Fruit fly (Drosophila melanogaster) whole organism, embryonic: ENCODE data around the gene Swip-1.
A peak's percentile ranks its signal among the peaks of the same experiment; 100 is the strongest.

Experiments
- ATbp ChIP-seq: fragments of 200-800 bp; sonication (Bioruptor generic); optimal IDR thresholded peaks from 2 replicates; lab custom pipeline; 2017; ENCODE audit warnings: missing biosample characterization, mild to moderate bottlenecking, missing genetic modification characterization, missing genetic modification reagents
- B-H1 ChIP-seq: fragments of 200-800 bp; sonication (Bioruptor generic); IDR thresholded peaks from 3 replicates; pipeline ENCODE4 v1.3.6; 2022; ENCODE audit warnings: missing biosample characterization, missing genetic modification characterization
- B-H2 ChIP-seq: fragments of 200-800 bp; sonication (Bioruptor generic); optimal IDR thresholded peaks from 2 replicates; lab custom pipeline; 2018; ENCODE audit warnings: missing biosample characterization, mild to moderate bottlenecking, missing genetic modification characterization
- C15 ChIP-seq: fragments of 200-800 bp; sonication (Bioruptor generic); IDR thresholded peaks from 3 replicates; pipeline ENCODE4 v1.3.6; 2022; ENCODE audit warnings: missing biosample characterization, missing genetic modification characterization
- CG12219 ChIP-seq: fragments of 200-800 bp; sonication (Bioruptor generic); optimal IDR thresholded peaks from 3 replicates; lab custom pipeline; 2018; ENCODE audit warnings: missing biosample characterization, mild to moderate bottlenecking, missing genetic modification characterization
- CG12299 ChIP-seq: fragments of 200-800 bp; sonication (Bioruptor generic); optimal IDR thresholded peaks from 2 replicates; lab custom pipeline; 2018; ENCODE audit warnings: missing biosample characterization, mild to moderate bottlenecking, missing genetic modification characterization
- CG14860 ChIP-seq: fragments of 200-800 bp; sonication (Bioruptor generic); IDR thresholded peaks from 3 replicates; pipeline ENCODE4 v1.3.6; 2022; ENCODE audit warnings: missing biosample characterization, missing genetic modification characterization; ENCODE audit not compliant: partially characterized antibody
- CG15601 ChIP-seq: fragments of 200-800 bp; sonication (Bioruptor generic); optimal IDR thresholded peaks from 3 replicates; lab custom pipeline; 2019; ENCODE audit warnings: missing biosample characterization, mild to moderate bottlenecking, missing genetic modification characterization, moderate library complexity
- CG17385 ChIP-seq: fragments of 200-800 bp; sonication (Bioruptor generic); optimal IDR thresholded peaks from 3 replicates; lab custom pipeline; 2018; ENCODE audit warnings: missing biosample characterization, mild to moderate bottlenecking, missing genetic modification characterization
- CG17568 ChIP-seq: fragments of 200-800 bp; sonication (Bioruptor generic); optimal IDR thresholded peaks from 2 replicates; lab custom pipeline; 2018; ENCODE audit warnings: missing biosample characterization, mild to moderate bottlenecking, missing genetic modification characterization, moderate library complexity
- CG1792 ChIP-seq: fragments of 200-800 bp; sonication (Bioruptor generic); optimal IDR thresholded peaks from 2 replicates; lab custom pipeline; 2016; ENCODE audit warnings: missing biosample characterization, missing genetic modification characterization
- CG18476 ChIP-seq: fragments of 200-800 bp; sonication (Bioruptor generic); optimal IDR thresholded peaks from 2 replicates; lab custom pipeline; 2016; ENCODE audit warnings: missing biosample characterization, mild to moderate bottlenecking, missing genetic modification characterization
- CG2129 ChIP-seq: fragments of 200-800 bp; sonication (Bioruptor generic); IDR thresholded peaks from 2 replicates; pipeline ENCODE4 v1.3.6; 2022; ENCODE audit warnings: missing biosample characterization, missing genetic modification characterization; ENCODE audit not compliant: partially characterized antibody
- CG2875 ChIP-seq: fragments of 200-800 bp; sonication (Bioruptor generic); optimal IDR thresholded peaks from 2 replicates; lab custom pipeline; 2017; ENCODE audit warnings: missing biosample characterization, mild to moderate bottlenecking, missing genetic modification characterization, missing genetic modification reagents
- CG4404 ChIP-seq: fragments of 200-800 bp; sonication (Bioruptor generic); IDR thresholded peaks from 2 replicates; pipeline ENCODE4 v1.3.6; 2022; ENCODE audit warnings: missing biosample characterization, missing genetic modification characterization
- CG4730 ChIP-seq: fragments of 200-800 bp; sonication (Bioruptor generic); IDR thresholded peaks from 2 replicates; pipeline ENCODE4 v1.3.6; 2022; ENCODE audit warnings: missing biosample characterization, missing genetic modification characterization
- CG6854 ChIP-seq: fragments of 200-800 bp; sonication (Bioruptor generic); optimal IDR thresholded peaks from 3 replicates; lab custom pipeline; 2017; ENCODE audit warnings: missing biosample characterization, mild to moderate bottlenecking, missing genetic modification characterization
- CG7786 ChIP-seq: fragments of 200-800 bp; sonication (Bioruptor generic); optimal IDR thresholded peaks from 2 replicates; lab custom pipeline; 2016; ENCODE audit warnings: missing biosample characterization, missing genetic modification characterization
- CG8765 ChIP-seq: fragments of 200-800 bp; sonication (Bioruptor generic); IDR thresholded peaks from 2 replicates; pipeline ENCODE4 v1.3.6; 2022; ENCODE audit warnings: missing biosample characterization, missing genetic modification characterization
- Dip3 ChIP-seq: fragments of 200-800 bp; sonication (Bioruptor generic); optimal IDR thresholded peaks from 3 replicates; lab custom pipeline; 2016; ENCODE audit warnings: missing biosample characterization, missing genetic modification characterization
- Dll ChIP-seq: fragments of 200-800 bp; sonication (Bioruptor generic); IDR thresholded peaks from 4 replicates; pipeline ENCODE4 v1.3.6; 2022; ENCODE audit warnings: missing biosample characterization, missing genetic modification characterization; ENCODE audit not compliant: partially characterized antibody
- Doc2 ChIP-seq: fragments of 200-800 bp; sonication (Bioruptor generic); IDR thresholded peaks from 2 replicates; pipeline ENCODE4 v1.3.6; 2022; ENCODE audit warnings: missing biosample characterization, missing genetic modification characterization
- E2f2 ChIP-seq: fragments of 200-800 bp; sonication (Bioruptor generic); IDR thresholded peaks from 2 replicates; pipeline ENCODE4 v1.3.6; 2022; ENCODE audit warnings: missing biosample characterization, missing genetic modification characterization
- Lim3 ChIP-seq: fragments of 200-800 bp; sonication (Bioruptor generic); IDR thresholded peaks from 2 replicates; pipeline ENCODE4 v1.3.6; 2022; ENCODE audit warnings: missing biosample characterization, missing genetic modification characterization
- MTF-1 ChIP-seq: fragments of 200-800 bp; sonication (Bioruptor generic); optimal IDR thresholded peaks from 2 replicates; lab custom pipeline; 2018; ENCODE audit warnings: missing biosample characterization, mild to moderate bottlenecking, missing genetic modification characterization, borderline replicate concordance
- NK7.1 ChIP-seq: fragments of 200-800 bp; sonication (Bioruptor generic); optimal IDR thresholded peaks from 3 replicates; lab custom pipeline; 2016; ENCODE audit warnings: missing biosample characterization, missing genetic modification characterization
- Nf-YB ChIP-seq: fragments of 200-800 bp; sonication (Bioruptor generic); optimal IDR thresholded peaks from 3 replicates; lab custom pipeline; 2019; ENCODE audit warnings: missing biosample characterization, mild to moderate bottlenecking, missing genetic modification characterization, moderate library complexity
- NfI ChIP-seq: fragments of 200-800 bp; sonication (Bioruptor generic); optimal IDR thresholded peaks from 3 replicates; lab custom pipeline; 2018; ENCODE audit warnings: missing biosample characterization, mild to moderate bottlenecking, missing genetic modification characterization, moderate library complexity
- Spps ChIP-seq: fragments of 200-800 bp; sonication (Bioruptor generic); optimal IDR thresholded peaks from 2 replicates; lab custom pipeline; 2018; ENCODE audit warnings: missing biosample characterization, mild to moderate bottlenecking, missing genetic modification characterization
- Sry-β ChIP-seq: fragments of 200-800 bp; sonication (Bioruptor generic); optimal IDR thresholded peaks from 2 replicates; lab custom pipeline; 2018; ENCODE audit warnings: missing biosample characterization, mild to moderate bottlenecking, missing genetic modification characterization, moderate library complexity
- abd-A ChIP-seq: fragments of 200-800 bp; sonication (Bioruptor generic); optimal IDR thresholded peaks from 3 replicates; lab custom pipeline; 2019; ENCODE audit warnings: missing biosample characterization, mild to moderate bottlenecking, missing genetic modification characterization, moderate library complexity
- ac ChIP-seq: fragments of 200-800 bp; sonication (Bioruptor generic); optimal IDR thresholded peaks from 3 replicates; lab custom pipeline; 2017; ENCODE audit warnings: missing biosample characterization, mild to moderate bottlenecking, missing genetic modification characterization
- al ChIP-seq: fragments of 200-800 bp; sonication (Bioruptor generic); IDR thresholded peaks from 2 replicates; pipeline ENCODE4 v1.3.6; 2022; ENCODE audit warnings: missing biosample characterization, missing genetic modification characterization
- ash1 ChIP-seq: fragments of 200-800 bp; sonication (Bioruptor generic); optimal IDR thresholded peaks from 2 replicates; lab custom pipeline; 2018; ENCODE audit warnings: missing biosample characterization, mild to moderate bottlenecking, missing genetic modification characterization
- bcd ChIP-seq: fragments of 200-800 bp; sonication (Bioruptor generic); optimal IDR thresholded peaks from 2 replicates; lab custom pipeline; 2017; ENCODE audit warnings: missing biosample characterization, mild to moderate bottlenecking, missing genetic modification characterization
- crc ChIP-seq: fragments of 200-800 bp; sonication (Bioruptor generic); optimal IDR thresholded peaks from 2 replicates; lab custom pipeline; 2016; ENCODE audit warnings: missing biosample characterization, missing genetic modification characterization
- dmrt11E ChIP-seq: fragments of 200-800 bp; sonication (Bioruptor generic); optimal IDR thresholded peaks from 3 replicates; lab custom pipeline; 2018; ENCODE audit warnings: missing biosample characterization, mild to moderate bottlenecking, missing genetic modification characterization, moderate library complexity
- eyg ChIP-seq: fragments of 200-800 bp; sonication (Bioruptor generic); optimal IDR thresholded peaks from 3 replicates; lab custom pipeline; 2016; ENCODE audit warnings: missing biosample characterization, missing genetic modification characterization
- fd64A ChIP-seq: fragments of 200-800 bp; sonication (Bioruptor generic); optimal IDR thresholded peaks from 3 replicates; lab custom pipeline; 2018; ENCODE audit warnings: missing biosample characterization, mild to moderate bottlenecking, missing genetic modification characterization
- kah ChIP-seq: fragments of 200-800 bp; sonication (Bioruptor generic); optimal IDR thresholded peaks from 2 replicates; lab custom pipeline; 2018; ENCODE audit warnings: missing biosample characterization, mild to moderate bottlenecking, missing genetic modification characterization
- kni ChIP-seq: fragments of 200-800 bp; sonication (Bioruptor generic); optimal IDR thresholded peaks from 3 replicates; lab custom pipeline; 2017; ENCODE audit warnings: mild to moderate bottlenecking, missing biosample characterization, missing genetic modification reagents, missing genetic modification characterization
- lbe ChIP-seq: fragments of 200-800 bp; sonication (Bioruptor generic); optimal IDR thresholded peaks from 2 replicates; lab custom pipeline; 2016; ENCODE audit warnings: missing biosample characterization, mild to moderate bottlenecking, missing genetic modification characterization
- lmd ChIP-seq: fragments of 200-800 bp; sonication (Bioruptor generic); IDR thresholded peaks from 2 replicates; pipeline ENCODE4 v1.3.6; 2022; ENCODE audit warnings: missing biosample characterization, missing genetic modification characterization
- mirr ChIP-seq: fragments of 200-800 bp; sonication (Bioruptor generic); optimal IDR thresholded peaks from 3 replicates; lab custom pipeline; 2018; ENCODE audit warnings: missing biosample characterization, mild to moderate bottlenecking, missing genetic modification characterization
- salm ChIP-seq: fragments of 200-800 bp; sonication (Bioruptor generic); optimal IDR thresholded peaks from 2 replicates; lab custom pipeline; 2018; ENCODE audit warnings: missing biosample characterization, mild to moderate bottlenecking, missing genetic modification characterization
- stc ChIP-seq: fragments of 200-800 bp; sonication (Bioruptor generic); IDR thresholded peaks from 2 replicates; pipeline ENCODE4 v1.3.6; 2022; ENCODE audit warnings: missing biosample characterization, missing genetic modification characterization
- tap ChIP-seq: fragments of 200-800 bp; optimal IDR thresholded peaks from 3 replicates; lab custom pipeline; 2019; ENCODE audit warnings: missing biosample characterization, mild to moderate bottlenecking, missing genetic modification characterization, moderate library complexity
- vvl ChIP-seq: fragments of 200-800 bp; sonication (Bioruptor generic); IDR thresholded peaks from 2 replicates; pipeline ENCODE4 v1.3.6; 2022; ENCODE audit warnings: missing biosample characterization, missing genetic modification characterization
- zfh2 ChIP-seq: fragments of 200-800 bp; sonication (Bioruptor generic); optimal IDR thresholded peaks from 2 replicates; lab custom pipeline; 2016; ENCODE audit warnings: missing biosample characterization, missing genetic modification characterization

The Swip-1 gene

dm6 chr2L:18981947-18982579 lies 5.0 kb downstream of the Swip-1 start (continued):
- TF ChIP-seq dmrt11E (tag; lab: Kevin White, UChicago) (peak; percentile 57), lmd (GFP tag; lab: Robert Waterston, UW) (peak; percentile 48), ac (GFP tag; lab: Kevin White, UChicago) (no peak), CG4404 (no peak), Dll (no peak), kni (GFP tag; lab: Kevin White, UChicago) (no peak)

DNA sequence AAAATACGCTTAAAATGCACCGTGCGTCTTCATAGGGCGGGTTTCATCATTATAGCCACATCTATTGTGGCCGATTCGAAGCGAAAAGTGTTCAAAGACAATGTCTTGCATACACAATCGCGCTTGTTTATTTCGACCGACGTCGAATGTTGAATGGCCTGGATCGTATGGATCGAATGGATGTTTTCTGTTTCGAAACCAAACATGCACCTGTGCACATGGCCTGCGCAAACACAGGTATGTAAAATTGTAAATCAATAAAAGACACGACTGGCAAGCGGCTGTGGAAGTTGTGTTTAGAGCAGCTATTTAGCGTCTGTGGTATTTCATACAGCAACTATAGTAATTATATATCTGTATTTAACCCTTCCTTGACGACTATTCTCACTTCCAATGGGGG lies 5.6 kb downstream of the Swip-1 start:
- TF ChIP-seq NK7.1 (GFP tag; lab: Kevin White, UChicago), result no peak
- TF ChIP-seq CG12299 (tag; lab: Kevin White, UChicago), result no peak
- peak; percentile 70 for TF ChIP-seq kni (GFP tag; lab: Kevin White, UChicago)
- TF ChIP-seq CG4730 (GFP tag; lab: Robert Waterston, UW), result no peak
- no peak for TF ChIP-seq Dip3
- TF ChIP-seq CG15601, result peak; percentile 33
- no peak for TF ChIP-seq ac (GFP tag; lab: Kevin White, UChicago)
- no peak for TF ChIP-seq CG18476 (GFP tag; lab: Kevin White, UChicago)
- no peak for TF ChIP-seq CG6854 (GFP tag; lab: Kevin White, UChicago)
- TF ChIP-seq fd64A (GFP tag; lab: Kevin White, UChicago), result peak; percentile 50
- no peak for TF ChIP-seq ash1 (GFP tag; lab: Kevin White, UChicago)
- no peak for TF ChIP-seq CG2129 (GFP tag; lab: Robert Waterston, UW)
- no peak for TF ChIP-seq al (GFP tag; lab: Robert Waterston, UW)
- TF ChIP-seq CG8765 (GFP tag; lab: Robert Waterston, UW), result no peak
- peak; percentile 3 for TF ChIP-seq CG2875 (GFP tag; lab: Kevin White, UChicago)
- peak; percentile 6 for TF ChIP-seq CG17385 (GFP tag; lab: Kevin White, UChicago)
- TF ChIP-seq E2f2, result no peak
- no peak for TF ChIP-seq NfI (GFP tag; lab: Kevin White, UChicago)
- no peak for TF ChIP-seq Nf-YB
- peak; percentile 5 for TF ChIP-seq tap (tag; lab: Kevin White, UChicago)
- no peak for TF ChIP-seq C15
- TF ChIP-seq CG14860 (GFP tag; lab: Robert Waterston, UW), result no peak
- no peak for TF ChIP-seq bcd
- no peak for TF ChIP-seq crc (GFP tag; lab: Kevin White, UChicago)
- TF ChIP-seq kah (GFP tag; lab: Kevin White, UChicago), result no peak
- TF ChIP-seq CG1792 (GFP tag; lab: Kevin White, UChicago), result no peak
- no peak for TF ChIP-seq Spps (tag; lab: Kevin White, UChicago)
- no peak for TF ChIP-seq B-H1
- TF ChIP-seq Doc2 (GFP tag; lab: Robert Waterston, UW), result no peak
- TF ChIP-seq Lim3 (GFP tag; lab: Robert Waterston, UW), result no peak
- TF ChIP-seq salm (tag; lab: Kevin White, UChicago), result peak; percentile 4
- TF ChIP-seq stc (GFP tag; lab: Robert Waterston, UW), result no peak
- no peak for TF ChIP-seq abd-A (tag; lab: Kevin White, UChicago)
- peak; percentile 16 for TF ChIP-seq Sry-β (GFP tag; lab: Kevin White, UChicago)
- no peak for TF ChIP-seq CG12219
- TF ChIP-seq ATbp, result peak; percentile 40
- TF ChIP-seq vvl (GFP tag; lab: Robert Waterston, UW), result peak; percentile 75
- TF ChIP-seq MTF-1 (GFP tag; lab: Kevin White, UChicago), result peak; percentile 46
- peak; percentile 25 for TF ChIP-seq lbe (GFP tag; lab: Kevin White, UChicago)
- TF ChIP-seq B-H2 (GFP tag; lab: Kevin White, UChicago), result no peak
- TF ChIP-seq zfh2, result no peak
- TF ChIP-seq CG17568 (GFP tag; lab: Kevin White, UChicago), result peak; percentile 14
- TF ChIP-seq mirr, result no peak
- no peak for TF ChIP-seq eyg (GFP tag; lab: Kevin White, UChicago)
- TF ChIP-seq CG7786, result no peak
